Worm (Caenorhabditis elegans): ENCODE results near the gene Y57G11C.3.

ce11 chrIV:14771325-14771724 lies 3.3 kb downstream of the Y57G11C.3 start, which contains the start of gene degl-1:
- no peak for TF ChIP-seq rec-8 (tag; optimal IDR thresholded peaks at IDR 0.05)
- TF ChIP-seq dpl-1 (GFP tag; optimal IDR thresholded peaks at IDR 0.05): no peak
- no peak for TF ChIP-seq ztf-18 (tag; optimal IDR thresholded peaks at IDR 0.05)
- no peak for TF ChIP-seq nfya-1 (tag; optimal IDR thresholded peaks at IDR 0.05; ENCODE audit: borderline replicate concordance, insufficient read depth)
- TF ChIP-seq T26A5.8 (tag; optimal IDR thresholded peaks at IDR 0.05): no peak
- TF ChIP-seq ztf-3 (GFP tag; optimal IDR thresholded peaks at IDR 0.05): no peak
- TF ChIP-seq somi-1 (GFP tag; optimal IDR thresholded peaks at IDR 0.05): no peak
- TF ChIP-seq unc-62 (GFP tag; optimal IDR thresholded peaks at IDR 0.05): no peak
- no peak for TF ChIP-seq dpff-1 (tag; optimal IDR thresholded peaks at IDR 0.05)
- TF ChIP-seq snpc-4 (GFP tag; optimal IDR thresholded peaks at IDR 0.05): no peak
- no peak for TF ChIP-seq snpc-4 (tag; optimal IDR thresholded peaks at IDR 0.05)
- TF ChIP-seq sdz-38 (tag; optimal IDR thresholded peaks at IDR 0.05): no peak
- TF ChIP-seq egl-18 (GFP tag; IDR thresholded peaks at IDR 0.05): no peak
- TF ChIP-seq unc-130 (GFP tag; optimal IDR thresholded peaks at IDR 0.05): no peak
- no peak for TF ChIP-seq xnd-1 (tag; optimal IDR thresholded peaks at IDR 0.05)
